Worm (Caenorhabditis elegans) whole organism, mixed stage, embryonic: Measurements from ENCODE around the gene F07A11.4.

ENCODE experiments used
- M03D4.4 ChIP-seq: sonication (generic microtip); optimal IDR thresholded peaks from 2 replicates; lab custom pipeline; 2017; ENCODE audit warnings: mild to moderate bottlenecking, missing genetic modification characterization, missing compliant biosample characterization
- elt-3 ChIP-seq: fragments of 150-350 bp; optimal IDR thresholded peaks from 2 replicates; lab custom pipeline; 2014; ENCODE audit warnings: missing biosample characterization, missing genetic modification characterization
- lin-13 ChIP-seq: fragments of 150-350 bp; optimal IDR thresholded peaks from 2 replicates; lab custom pipeline; 2014; ENCODE audit warnings: missing biosample characterization, missing genetic modification characterization
- mab-5 ChIP-seq: fragments of 150-350 bp; optimal IDR thresholded peaks from 2 replicates; lab custom pipeline; 2014; ENCODE audit warnings: missing biosample characterization, missing genetic modification characterization
- nhr-12 ChIP-seq: fragments of 150-350 bp; optimal IDR thresholded peaks from 2 replicates; lab custom pipeline; 2014; ENCODE audit warnings: missing biosample characterization, missing genetic modification characterization
- nhr-2 ChIP-seq: fragments of 150-350 bp; optimal IDR thresholded peaks from 2 replicates; lab custom pipeline; 2014; ENCODE audit warnings: missing biosample characterization, missing genetic modification characterization
- pha-4 ChIP-seq: fragments of 150-350 bp; optimal IDR thresholded peaks from 2 replicates; lab custom pipeline; 2018; ENCODE audit warnings: missing biosample characterization, missing genetic modification reagents, missing genetic modification characterization
- unc-39 ChIP-seq: fragments of 150-350 bp; optimal IDR thresholded peaks from 2 replicates; lab custom pipeline; 2014; ENCODE audit warnings: missing biosample characterization, missing genetic modification characterization
- zip-8 ChIP-seq: fragments of 150-350 bp; optimal IDR thresholded peaks from 2 replicates; lab custom pipeline; 2014; ENCODE audit warnings: missing biosample characterization, missing genetic modification characterization
- ztf-11 ChIP-seq: fragments of 150-350 bp; optimal IDR thresholded peaks from 2 replicates; lab custom pipeline; 2014; ENCODE audit warnings: missing biosample characterization, missing genetic modification characterization

DNA sequence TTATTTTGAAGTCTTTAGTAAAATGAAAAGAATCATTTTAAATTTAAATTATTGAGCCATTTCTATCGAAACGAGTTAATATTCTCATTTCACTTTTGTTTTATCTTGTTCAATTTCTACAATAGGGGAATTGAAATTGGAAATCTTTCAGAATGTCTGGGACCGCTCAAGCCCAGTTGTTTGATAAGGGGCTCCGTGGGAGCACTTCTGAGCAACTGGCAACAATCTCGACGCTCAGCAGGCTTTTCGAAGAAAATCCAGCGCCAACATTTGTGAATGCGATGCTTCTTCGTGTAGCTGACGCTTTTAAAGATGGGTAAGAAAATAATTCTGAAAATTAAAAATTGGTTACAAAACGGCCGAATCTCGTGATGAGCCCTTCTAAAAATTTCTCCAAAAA is 18.1 kb upstream of the F07A11.4 start, which contains the start of gene ints-7:
- TF ChIP-seq mab-5 (no peak), elt-3 (tag; lab: Kevin White, UChicago) (no peak), nhr-2 (tag; lab: Kevin White, UChicago) (no peak), lin-13 (tag; lab: Kevin White, UChicago) (no peak), M03D4.4 (tag; lab: Kevin White, UChicago) (no peak), ztf-11 (tag; lab: Kevin White, UChicago) (no peak), unc-39 (tag; lab: Kevin White, UChicago) (no peak), pha-4 (no peak), nhr-12 (no peak), zip-8 (no peak)
